Fruit fly (Drosophila melanogaster): ENCODE measurements around the gene Cyp12a4.

dm6 chr3R:19152835-19153234 lies 17.9 kb downstream of the Cyp12a4 start:
- TF ChIP-seq Myc (optimal IDR thresholded peaks at IDR 0.05) (no peak), ttk (optimal IDR thresholded peaks at IDR 0.05) (no peak)
